Worm (Caenorhabditis elegans) whole organism, mixed stage, embryonic: Measurements from ENCODE around the gene srh-112.

Experiments used
- M03D4.4 ChIP-seq: sonication (generic microtip); optimal IDR thresholded peaks from 2 replicates; lab custom pipeline; 2017; ENCODE audit warnings: mild to moderate bottlenecking, missing genetic modification characterization, missing compliant biosample characterization
- bed-3 ChIP-seq: fragments of 200-800 bp; sonication (Bioruptor generic); optimal IDR thresholded peaks from 3 replicates; lab custom pipeline; 2018; ENCODE audit warnings: mild to moderate bottlenecking, missing genetic modification characterization, moderate library complexity, missing compliant biosample characterization
- blmp-1 ChIP-seq: fragments of 150-350 bp; optimal IDR thresholded peaks from 2 replicates; lab custom pipeline; 2014; ENCODE audit warnings: missing biosample characterization, missing genetic modification characterization
- ceh-39 ChIP-seq: fragments of 150-350 bp; optimal IDR thresholded peaks from 2 replicates; lab custom pipeline; 2014; ENCODE audit warnings: missing biosample characterization, missing genetic modification characterization
- ceh-83 ChIP-seq: fragments of 200-800 bp; sonication (Bioruptor generic); optimal IDR thresholded peaks from 2 replicates; lab custom pipeline; 2018; ENCODE audit warnings: mild to moderate bottlenecking, missing genetic modification characterization, missing compliant biosample characterization
- ces-1 ChIP-seq: fragments of 150-350 bp; optimal IDR thresholded peaks from 2 replicates; lab custom pipeline; 2014; ENCODE audit warnings: missing biosample characterization, missing genetic modification reagents, missing genetic modification characterization
- cnd-1 ChIP-seq: fragments of 200-800 bp; sonication (Bioruptor generic); optimal IDR thresholded peaks from 2 replicates; lab custom pipeline; 2018; ENCODE audit warnings: mild to moderate bottlenecking, missing genetic modification characterization, missing compliant biosample characterization
- drap-1 ChIP-seq: fragments of 200-800 bp; sonication (Bioruptor generic); optimal IDR thresholded peaks from 3 replicates; lab custom pipeline; 2018; ENCODE audit warnings: mild to moderate bottlenecking, missing genetic modification characterization, missing compliant biosample characterization
- elt-1 ChIP-seq: sonication (generic microtip); optimal IDR thresholded peaks from 2 replicates; lab custom pipeline; 2017; ENCODE audit warnings: missing genetic modification characterization, mild to moderate bottlenecking, missing compliant biosample characterization, antibody characterized with exemption, moderate library complexity, borderline replicate concordance; ENCODE audit not compliant: insufficient read depth
- flh-1 ChIP-seq: fragments of 200-800 bp; sonication (Bioruptor generic); optimal IDR thresholded peaks from 2 replicates; lab custom pipeline; 2018; ENCODE audit warnings: mild to moderate bottlenecking, missing genetic modification characterization, moderate library complexity, missing compliant biosample characterization
- hlh-1 ChIP-seq: fragments of 150-350 bp; optimal IDR thresholded peaks from 2 replicates; lab custom pipeline; 2014; ENCODE audit warnings: missing biosample characterization, missing genetic modification reagents, missing genetic modification characterization
- lin-13 ChIP-seq: fragments of 150-350 bp; optimal IDR thresholded peaks from 2 replicates; lab custom pipeline; 2014; ENCODE audit warnings: missing biosample characterization, missing genetic modification characterization
- lin-32 ChIP-seq: fragments of 200-800 bp; sonication (Bioruptor generic); optimal IDR thresholded peaks from 2 replicates; lab custom pipeline; 2018; ENCODE audit warnings: mild to moderate bottlenecking, missing genetic modification characterization, missing compliant biosample characterization
- lsy-2 ChIP-seq: fragments of 150-350 bp; optimal IDR thresholded peaks from 2 replicates; lab custom pipeline; 2014; ENCODE audit warnings: missing biosample characterization, missing genetic modification characterization
- mab-5 ChIP-seq: fragments of 150-350 bp; optimal IDR thresholded peaks from 2 replicates; lab custom pipeline; 2014; ENCODE audit warnings: missing biosample characterization, missing genetic modification characterization
- mep-1 ChIP-seq: fragments of 150-350 bp; optimal IDR thresholded peaks from 2 replicates; lab custom pipeline; 2017; ENCODE audit warnings: missing biosample characterization, missing genetic modification reagents, missing genetic modification characterization, inconsistent platforms
- mls-2 ChIP-seq: sonication (generic microtip); optimal IDR thresholded peaks from 2 replicates; lab custom pipeline; 2016; ENCODE audit warnings: mild to moderate bottlenecking, missing genetic modification characterization, moderate library complexity, missing compliant biosample characterization
- nhr-12 ChIP-seq: fragments of 150-350 bp; optimal IDR thresholded peaks from 2 replicates; lab custom pipeline; 2014; ENCODE audit warnings: missing biosample characterization, missing genetic modification characterization
- nhr-2 ChIP-seq: fragments of 150-350 bp; optimal IDR thresholded peaks from 2 replicates; lab custom pipeline; 2014; ENCODE audit warnings: missing biosample characterization, missing genetic modification characterization
- nhr-237 ChIP-seq: fragments of 150-350 bp; optimal IDR thresholded peaks from 2 replicates; lab custom pipeline; 2014; ENCODE audit warnings: missing biosample characterization, missing genetic modification characterization
- nhr-28 ChIP-seq: fragments of 150-350 bp; optimal IDR thresholded peaks from 2 replicates; lab custom pipeline; 2014; ENCODE audit warnings: missing biosample characterization, missing genetic modification characterization
- nhr-76 ChIP-seq: sonication (generic microtip); optimal IDR thresholded peaks from 2 replicates; lab custom pipeline; 2017; ENCODE audit warnings: missing biosample characterization, missing genetic modification characterization
- sem-2 ChIP-seq: fragments of 200-800 bp; sonication (Bioruptor generic); optimal IDR thresholded peaks from 2 replicates; lab custom pipeline; 2018; ENCODE audit warnings: mild to moderate bottlenecking, missing genetic modification characterization, missing compliant biosample characterization
- snpc-4 ChIP-seq: fragments of 150-350 bp; optimal IDR thresholded peaks from 2 replicates; lab custom pipeline; 2014; ENCODE audit warnings: missing biosample characterization, missing genetic modification characterization
- sptf-1 ChIP-seq: sonication (generic microtip); optimal IDR thresholded peaks from 2 replicates; lab custom pipeline; 2017; ENCODE audit warnings: mild to moderate bottlenecking, missing genetic modification characterization, moderate library complexity, missing compliant biosample characterization
- tbx-8 ChIP-seq: fragments of 200-800 bp; sonication (Bioruptor generic); optimal IDR thresholded peaks from 2 replicates; lab custom pipeline; 2018; ENCODE audit warnings: mild to moderate bottlenecking, missing genetic modification characterization, moderate library complexity, missing compliant biosample characterization
- unc-120 ChIP-seq: sonication (generic microtip); optimal IDR thresholded peaks from 2 replicates; lab custom pipeline; 2017; ENCODE audit warnings: missing genetic modification characterization, missing compliant biosample characterization; ENCODE audit not compliant: poor library complexity, severe bottlenecking
- unc-39 ChIP-seq: fragments of 150-350 bp; optimal IDR thresholded peaks from 2 replicates; lab custom pipeline; 2014; ENCODE audit warnings: missing biosample characterization, missing genetic modification characterization
- unc-62 ChIP-seq: fragments of 150-350 bp; optimal IDR thresholded peaks from 2 replicates; lab custom pipeline; 2014; ENCODE audit warnings: missing biosample characterization, missing genetic modification reagents, missing genetic modification characterization
- zip-8 ChIP-seq: fragments of 150-350 bp; optimal IDR thresholded peaks from 2 replicates; lab custom pipeline; 2014; ENCODE audit warnings: missing biosample characterization, missing genetic modification characterization
- ztf-11 ChIP-seq: fragments of 150-350 bp; optimal IDR thresholded peaks from 2 replicates; lab custom pipeline; 2014; ENCODE audit warnings: missing biosample characterization, missing genetic modification characterization

The srh-112 gene

ce11 chrV:17225389-17225788, 630 bp downstream of the srh-112 start, which contains the start of gene scl-25:
Gene scl-25 (plus strand): TSS chrV:17225689.
- TF ChIP-seq ztf-11 (tag; lab: Kevin White, UChicago) (no peak), ceh-39 (no peak), drap-1 (no peak), elt-1 (tag; lab: Kevin White, UChicago) (no peak), hlh-1 (tag; lab: Kevin White, UChicago) (no peak), mep-1 (tag; lab: Kevin White, UChicago) (no peak), nhr-28 (no peak), nhr-237 (tag; lab: Kevin White, UChicago) (no peak), sptf-1 (tag; lab: Kevin White, UChicago) (no peak), sem-2 (GFP tag; lab: Kevin White, UChicago) (no peak), bed-3 (GFP tag; lab: Kevin White, UChicago) (no peak), lin-32 (GFP tag; lab: Kevin White, UChicago) (no peak), mab-5 (no peak), nhr-2 (tag; lab: Kevin White, UChicago) (no peak), nhr-12 (tag; lab: Kevin White, UChicago) (no peak), unc-62 (GFP tag; lab: Kevin White, UChicago) (no peak), blmp-1 (tag; lab: Kevin White, UChicago) (no peak)

ce11 chrV:17223305-17223704, 2.7 kb downstream of the srh-112 start, which contains the start of gene srh-252:
Gene srh-252 (minus strand): TSS chrV:17223405.
- no peak for TF ChIP-seq mls-2 (tag; lab: Kevin White, UChicago)
- no peak for TF ChIP-seq lsy-2 (tag; lab: Kevin White, UChicago)
- TF ChIP-seq elt-1 (tag; lab: Kevin White, UChicago), result no peak
- no peak for TF ChIP-seq blmp-1 (tag; lab: Kevin White, UChicago)
- TF ChIP-seq unc-39, result no peak
- TF ChIP-seq unc-62 (GFP tag; lab: Kevin White, UChicago), result no peak
- TF ChIP-seq, all 35 proteins: peak for 0

ce11 chrV:17220345-17220744, 5.7 kb downstream of the srh-112 start, which contains the start of gene srh-109:
Gene srh-109 (minus strand): TSS chrV:17220445.
- TF ChIP-seq zip-8, result peak; percentile 58
- no peak for TF ChIP-seq ceh-83
- TF ChIP-seq lin-13, result no peak
- no peak for TF ChIP-seq elt-1 (tag; lab: Kevin White, UChicago)

ce11 chrV:17217690-17218089, 8.3 kb downstream of the srh-112 start, which contains the start of gene srbc-62:
Gene srbc-62 (plus strand): TSS chrV:17217990.
- TF ChIP-seq tbx-8 (GFP tag; lab: Kevin White, UChicago) (no peak), mls-2 (tag; lab: Kevin White, UChicago) (no peak), unc-39 (no peak), flh-1 (GFP tag; lab: Kevin White, UChicago) (no peak), unc-120 (tag; lab: Kevin White, UChicago) (no peak), ceh-39 (no peak), nhr-28 (no peak), nhr-12 (tag; lab: Kevin White, UChicago) (no peak), hlh-1 (tag; lab: Kevin White, UChicago) (no peak), zip-8 (no peak)
- TF ChIP-seq, all 35 proteins: peak for 0

- TF ChIP-seq drap-1 (no peak), cnd-1 (no peak), ztf-11 (tag; lab: Kevin White, UChicago) (no peak), mls-2 (tag; lab: Kevin White, UChicago) (no peak), nhr-76 (tag; lab: Kevin White, UChicago) (no peak), lin-13 (no peak), nhr-2 (tag; lab: Kevin White, UChicago) (no peak), hlh-1 (tag; lab: Kevin White, UChicago) (no peak), ceh-83 (no peak), sem-2 (GFP tag; lab: Kevin White, UChicago) (no peak), sptf-1 (tag; lab: Kevin White, UChicago) (no peak)
Measured at ce11 chrV:17215602-17216001, 10.4 kb downstream of the srh-112 start.

ce11 chrV:17212743-17213142, 13.3 kb downstream of the srh-112 start, which contains the start of gene srh-113:
Gene srh-113 (plus strand): TSS chrV:17213043.
- no peak for TF ChIP-seq unc-39
- TF ChIP-seq nhr-237 (tag; lab: Kevin White, UChicago), result no peak
- TF ChIP-seq elt-1 (tag; lab: Kevin White, UChicago), result no peak
- no peak for TF ChIP-seq M03D4.4
- TF ChIP-seq snpc-4, result no peak
- no peak for TF ChIP-seq ces-1 (GFP tag; lab: Kevin White, UChicago)
- no peak for TF ChIP-seq nhr-76 (tag; lab: Kevin White, UChicago)
- no peak for TF ChIP-seq lin-32 (GFP tag; lab: Kevin White, UChicago)
- TF ChIP-seq mls-2 (tag; lab: Kevin White, UChicago), result no peak
- no peak for TF ChIP-seq unc-62 (GFP tag; lab: Kevin White, UChicago)
- TF ChIP-seq ceh-39, result no peak
- TF ChIP-seq ztf-11 (tag; lab: Kevin White, UChicago), result no peak
- TF ChIP-seq nhr-2 (tag; lab: Kevin White, UChicago), result no peak
